Fruit fly (Drosophila melanogaster) whole organism, pupa: ENCODE measurements around the gene CG3902.

Experiments used
- CG13204 ChIP-seq: fragments of 200-800 bp; sonication (Bioruptor generic); optimal IDR thresholded peaks from 2 replicates; lab custom pipeline; 2018; ENCODE audit warnings: missing biosample characterization, mild to moderate bottlenecking, missing genetic modification characterization, moderate library complexity
- CG4496 ChIP-seq: fragments of 200-800 bp; sonication (Bioruptor generic); IDR thresholded peaks from 3 replicates; pipeline ENCODE4 v1.3.6; 2022; ENCODE audit warnings: missing biosample characterization, missing genetic modification characterization
- EcR ChIP-seq: fragments of 200-800 bp; sonication (Bioruptor generic); optimal IDR thresholded peaks from 3 replicates; lab custom pipeline; 2019; ENCODE audit warnings: missing biosample characterization, missing genetic modification characterization, mild to moderate bottlenecking, moderate library complexity, missing genetic modification reagents
- Pif1A ChIP-seq: fragments of 200-800 bp; sonication (Bioruptor generic); optimal IDR thresholded peaks from 3 replicates; lab custom pipeline; 2016; ENCODE audit warnings: missing biosample characterization, missing genetic modification characterization
- fd96Ca ChIP-seq: fragments of 200-800 bp; sonication (Bioruptor generic); IDR thresholded peaks from 3 replicates; pipeline ENCODE4 v1.3.6; 2022; ENCODE audit warnings: missing biosample characterization, missing genetic modification characterization

- peak; percentile 70 for TF ChIP-seq EcR (GFP tag; lab: Kevin White, UChicago)
- peak; percentile 65; the same call in 2 of the 3 replicates for TF ChIP-seq fd96Ca (GFP tag; lab: Robert Waterston, UW)
- TF ChIP-seq CG4496 = peak; percentile 88
- peak; percentile 94 for TF ChIP-seq CG13204 (GFP tag; lab: Kevin White, UChicago)
- TF ChIP-seq Pif1A (GFP tag; lab: Kevin White, UChicago) = peak; percentile 94
Observed at dm6 chr3L:18890283-18891175, 7.6 kb downstream of the CG3902 start, which contains the start of gene CG3961.
